Worm (Caenorhabditis elegans) whole organism, L2 larva: Measurements from ENCODE around the gene F13D11.3.

Experiments
- C34F6.9 ChIP-seq: fragments of 150-350 bp; optimal IDR thresholded peaks from 2 replicates; lab custom pipeline; 2014; ENCODE audit warnings: missing biosample characterization, missing genetic modification characterization
- F13H6.1 ChIP-seq: sonication (generic microtip); optimal IDR thresholded peaks from 2 replicates; lab custom pipeline; 2016; ENCODE audit warnings: missing genetic modification characterization, missing compliant biosample characterization
- R02D3.7 ChIP-seq: fragments of 150-350 bp; optimal IDR thresholded peaks from 2 replicates; lab custom pipeline; 2014; ENCODE audit warnings: missing biosample characterization, missing genetic modification characterization
- Y55F3AM.14 ChIP-seq: fragments of 200-800 bp; sonication (Bioruptor generic); optimal IDR thresholded peaks from 2 replicates; lab custom pipeline; 2018; ENCODE audit warnings: mild to moderate bottlenecking, missing genetic modification characterization, missing compliant biosample characterization
- ZK546.5 ChIP-seq: sonication (generic microtip); optimal IDR thresholded peaks from 2 replicates; lab custom pipeline; 2017; ENCODE audit warnings: missing biosample characterization, missing genetic modification characterization
- alr-1 ChIP-seq: fragments of 150-350 bp; optimal IDR thresholded peaks from 2 replicates; lab custom pipeline; 2014; ENCODE audit warnings: missing biosample characterization, missing genetic modification characterization
- aly-2 ChIP-seq: fragments of 150-350 bp; optimal IDR thresholded peaks from 2 replicates; lab custom pipeline; 2014; ENCODE audit warnings: missing biosample characterization, missing genetic modification characterization
- ama-1 ChIP-seq: fragments of 150-350 bp; optimal IDR thresholded peaks from 2 replicates; lab custom pipeline; 2018; ENCODE audit warnings: inconsistent platforms
- blmp-1 ChIP-seq: sonication (generic microtip); optimal IDR thresholded peaks from 2 replicates; lab custom pipeline; 2017; ENCODE audit warnings: missing genetic modification characterization, mild to moderate bottlenecking, missing compliant biosample characterization, antibody characterized with exemption, moderate library complexity; ENCODE audit not compliant: insufficient read depth
- ceh-16 ChIP-seq: fragments of 150-350 bp; optimal IDR thresholded peaks from 2 replicates; lab custom pipeline; 2014; ENCODE audit warnings: missing biosample characterization, missing genetic modification characterization
- ceh-82 ChIP-seq: fragments of 150-350 bp; optimal IDR thresholded peaks from 2 replicates; lab custom pipeline; 2014; ENCODE audit warnings: missing biosample characterization, missing genetic modification characterization
- crh-2 ChIP-seq: sonication (generic microtip); optimal IDR thresholded peaks from 2 replicates; lab custom pipeline; 2017; ENCODE audit warnings: missing biosample characterization, missing genetic modification characterization
- dmd-4 ChIP-seq: sonication (generic microtip); optimal IDR thresholded peaks from 2 replicates; lab custom pipeline; 2017; ENCODE audit warnings: missing biosample characterization, missing genetic modification characterization
- egl-27 ChIP-seq: sonication (generic microtip); optimal IDR thresholded peaks from 3 replicates; lab custom pipeline; 2017; ENCODE audit warnings: missing biosample characterization, missing genetic modification reagents, missing genetic modification characterization
- elt-1 ChIP-seq: fragments of 150-350 bp; optimal IDR thresholded peaks from 2 replicates; lab custom pipeline; 2014; ENCODE audit warnings: missing biosample characterization, missing genetic modification characterization
- elt-3 ChIP-seq: sonication (generic microtip); optimal IDR thresholded peaks from 2 replicates; lab custom pipeline; 2017; ENCODE audit warnings: missing biosample characterization, missing genetic modification characterization
- fos-1 ChIP-seq: fragments of 150-350 bp; optimal IDR thresholded peaks from 2 replicates; lab custom pipeline; 2014; ENCODE audit warnings: missing biosample characterization, missing genetic modification characterization
- gmeb-1 ChIP-seq: fragments of 150-350 bp; optimal IDR thresholded peaks from 2 replicates; lab custom pipeline; 2014; ENCODE audit warnings: missing biosample characterization, missing genetic modification characterization
- lin-11 ChIP-seq: fragments of 150-350 bp; sonication (generic microtip); optimal IDR thresholded peaks from 2 replicates; lab custom pipeline; 2014; ENCODE audit warnings: missing biosample characterization, missing genetic modification characterization, inconsistent platforms, mixed read lengths
- lin-13 ChIP-seq: fragments of 150-350 bp; optimal IDR thresholded peaks from 2 replicates; lab custom pipeline; 2014; ENCODE audit warnings: missing biosample characterization, missing genetic modification reagents, missing genetic modification characterization
- lin-39 ChIP-seq: fragments of 150-350 bp; optimal IDR thresholded peaks from 2 replicates; lab custom pipeline; 2014; ENCODE audit warnings: missing biosample characterization, missing genetic modification reagents, missing genetic modification characterization
- lsy-2 ChIP-seq, 2 experiments: fragments of 150-350 bp in 1 of 2; sonication (generic microtip) in 1 of 2; optimal IDR thresholded peaks; 2 replicates each; lab custom pipeline; 2014 to 2017; ENCODE audit warnings: missing biosample characterization in 2 of 2, missing genetic modification characterization in 2 of 2
- mab-5 ChIP-seq: fragments of 150-350 bp; optimal IDR thresholded peaks from 2 replicates; lab custom pipeline; 2014; ENCODE audit warnings: missing biosample characterization, missing genetic modification characterization
- mbf-1 ChIP-seq: sonication (generic microtip); optimal IDR thresholded peaks from 2 replicates; lab custom pipeline; 2017; ENCODE audit warnings: missing biosample characterization, missing genetic modification characterization
- mdl-1 ChIP-seq, 2 experiments: fragments of 150-350 bp in 1 of 2; sonication (generic microtip) in 1 of 2; optimal IDR thresholded peaks; 2 replicates each; lab custom pipeline; 2017; ENCODE audit warnings: missing biosample characterization in 2 of 2, missing genetic modification characterization in 2 of 2
- nhr-12 ChIP-seq: fragments of 150-350 bp; optimal IDR thresholded peaks from 2 replicates; lab custom pipeline; 2014; ENCODE audit warnings: missing biosample characterization, missing genetic modification characterization
- nhr-129 ChIP-seq: fragments of 150-350 bp; optimal IDR thresholded peaks from 2 replicates; lab custom pipeline; 2014; ENCODE audit warnings: missing biosample characterization, missing genetic modification characterization
- nhr-21 ChIP-seq: fragments of 150-350 bp; optimal IDR thresholded peaks from 2 replicates; lab custom pipeline; 2014; ENCODE audit warnings: missing biosample characterization, missing genetic modification characterization
- nhr-23 ChIP-seq: fragments of 150-350 bp; optimal IDR thresholded peaks from 2 replicates; lab custom pipeline; 2014; ENCODE audit warnings: missing biosample characterization, missing genetic modification reagents, missing genetic modification characterization
- nhr-237 ChIP-seq: fragments of 150-350 bp; optimal IDR thresholded peaks from 2 replicates; lab custom pipeline; 2014; ENCODE audit warnings: missing biosample characterization, missing genetic modification characterization
- nhr-25 ChIP-seq: fragments of 150-350 bp; sonication (generic microtip); optimal IDR thresholded peaks from 3 replicates; lab custom pipeline; 2014; ENCODE audit warnings: missing biosample characterization, missing genetic modification characterization
- nhr-6 ChIP-seq: fragments of 150-350 bp; optimal IDR thresholded peaks from 2 replicates; lab custom pipeline; 2014; ENCODE audit warnings: missing biosample characterization, missing genetic modification characterization
- nhr-77 ChIP-seq: fragments of 150-350 bp; optimal IDR thresholded peaks from 2 replicates; lab custom pipeline; 2014; ENCODE audit warnings: missing biosample characterization, missing genetic modification characterization
- sem-4 ChIP-seq: fragments of 150-350 bp; optimal IDR thresholded peaks from 2 replicates; lab custom pipeline; 2014; ENCODE audit warnings: missing biosample characterization, missing genetic modification reagents, missing genetic modification characterization
- skn-1 ChIP-seq: sonication (generic microtip); optimal IDR thresholded peaks from 2 replicates; lab custom pipeline; 2017; ENCODE audit warnings: missing biosample characterization, missing genetic modification characterization
- sma-3 ChIP-seq: sonication (generic microtip); optimal IDR thresholded peaks from 2 replicates; lab custom pipeline; 2016; ENCODE audit warnings: missing genetic modification reagents, missing genetic modification characterization, missing compliant biosample characterization
- sma-9 ChIP-seq, 2 experiments: fragments of 150-350 bp in 1 of 2; sonication (generic microtip) in 1 of 2; optimal IDR thresholded peaks; 2 replicates each; lab custom pipeline; 2014 to 2016; ENCODE audit warnings: missing genetic modification characterization in 2 of 2, mild to moderate bottlenecking in 1 of 2, missing biosample characterization in 1 of 2, missing compliant biosample characterization in 1 of 2, missing genetic modification reagents in 1 of 2, moderate library complexity in 1 of 2
- snpc-4 ChIP-seq: fragments of 150-350 bp; optimal IDR thresholded peaks from 2 replicates; lab custom pipeline; 2014; ENCODE audit warnings: missing biosample characterization, missing genetic modification characterization
- unc-39 ChIP-seq: fragments of 150-350 bp; optimal IDR thresholded peaks from 2 replicates; lab custom pipeline; 2014; ENCODE audit warnings: missing biosample characterization, missing genetic modification characterization
- unc-55 ChIP-seq: fragments of 150-350 bp; sonication (generic microtip); optimal IDR thresholded peaks from 3 replicates; lab custom pipeline; 2014; ENCODE audit warnings: missing biosample characterization, missing genetic modification reagents, missing genetic modification characterization
- ztf-1 ChIP-seq: fragments of 200-800 bp; sonication (Bioruptor generic); conservative IDR thresholded peaks from 2 replicates; pipeline ENCODE4 v1.3.6; 2022; ENCODE audit warnings: missing genetic modification characterization, missing compliant biosample characterization
- ztf-11 ChIP-seq: sonication (generic microtip); optimal IDR thresholded peaks from 2 replicates; lab custom pipeline; 2017; ENCODE audit warnings: missing biosample characterization, missing genetic modification characterization
- ztf-4 ChIP-seq: fragments of 150-350 bp; optimal IDR thresholded peaks from 2 replicates; lab custom pipeline; 2014; ENCODE audit warnings: missing biosample characterization, missing genetic modification characterization

F13D11.3 gene

ce11 chrX:5810677-5811076 is 5.0 kb upstream of the F13D11.3 start:
- no peak for TF ChIP-seq R02D3.7 (tag; lab: Kevin White, UChicago)
- peak; percentile 8 for TF ChIP-seq nhr-21 (tag; lab: Kevin White, UChicago)
- peak; percentile 46 for TF ChIP-seq egl-27
- TF ChIP-seq ama-1 (lab: Kevin White, UChicago) = no peak
- no peak for TF ChIP-seq nhr-129
- TF ChIP-seq sma-9 (GFP tag; optimal IDR thresholded peaks at IDR 0.05; lab: Kevin White, UChicago) = peak; percentile 44
- no peak for TF ChIP-seq sma-9 (tag; optimal IDR thresholded peaks at IDR 0.05; lab: Kevin White, UChicago)
- TF ChIP-seq nhr-25 = peak; percentile 86
- peak; percentile 44 for TF ChIP-seq sma-3 (GFP tag; lab: Kevin White, UChicago)
- TF ChIP-seq ceh-16 (tag; lab: Kevin White, UChicago) = peak; percentile 48
- TF ChIP-seq blmp-1 (tag; lab: Kevin White, UChicago) = peak; percentile 54
- no peak for TF ChIP-seq C34F6.9 (tag; lab: Kevin White, UChicago)
- TF ChIP-seq nhr-6 (tag; lab: Kevin White, UChicago) = no peak
- TF ChIP-seq ceh-82 = no peak
- TF ChIP-seq elt-1 (tag; lab: Kevin White, UChicago) = no peak
- peak; percentile 6 for TF ChIP-seq lin-13 (GFP tag; lab: Kevin White, UChicago)
- TF ChIP-seq mbf-1 (tag; lab: Kevin White, UChicago) = no peak
- TF ChIP-seq ZK546.5 (tag; lab: Kevin White, UChicago) = no peak
- TF ChIP-seq crh-2 = peak; percentile 38
- TF ChIP-seq lin-39 = no peak
- TF ChIP-seq lsy-2 (tag; optimal IDR thresholded peaks at IDR 0.05; lab: Kevin White, UChicago) = peak in 1 of 2 experiments; percentile 14
- no peak for TF ChIP-seq unc-55 (GFP tag; lab: Kevin White, UChicago)
- TF ChIP-seq fos-1 (tag; lab: Kevin White, UChicago) = peak; percentile 29

DNA sequence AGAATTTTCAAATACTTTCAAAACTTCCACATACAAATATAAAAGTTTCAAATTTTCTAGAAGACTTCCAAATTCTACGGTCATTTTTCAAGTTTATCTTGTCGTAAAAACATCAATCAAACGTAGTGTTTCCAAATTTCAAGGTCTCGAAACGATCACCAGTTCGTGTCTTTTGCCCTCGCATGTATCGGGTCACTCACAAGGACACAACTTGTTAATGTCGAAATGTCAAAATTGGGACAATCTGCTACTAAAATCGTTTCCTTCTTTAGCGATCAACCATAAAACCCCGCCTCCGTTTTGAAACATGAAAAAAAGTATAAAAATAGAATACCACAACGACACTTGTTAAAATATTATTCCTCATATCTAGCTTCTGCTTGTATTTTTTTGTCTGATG is 2.2 kb downstream of the F13D11.3 start:
- TF ChIP-seq F13H6.1 (tag; lab: Kevin White, UChicago) (peak; percentile 19), fos-1 (tag; lab: Kevin White, UChicago) (no peak), mbf-1 (tag; lab: Kevin White, UChicago) (no peak), sem-4 (tag; lab: Kevin White, UChicago) (peak; percentile 5), ceh-16 (tag; lab: Kevin White, UChicago) (peak; percentile 32), nhr-25 (peak; percentile 90), skn-1 (no peak), nhr-6 (tag; lab: Kevin White, UChicago) (peak; percentile 25), C34F6.9 (tag; lab: Kevin White, UChicago) (peak; percentile 11)

ce11 chrX:5802582-5802981 is 3.1 kb downstream of the F13D11.3 start:
- TF ChIP-seq mab-5 (tag; lab: Kevin White, UChicago) (no peak), ztf-1 (GFP tag; lab: Robert Waterston, UW) (no peak), nhr-77 (tag; lab: Kevin White, UChicago) (no peak), lsy-2 (tag; optimal IDR thresholded peaks at IDR 0.05; lab: Kevin White, UChicago) (no peak)

- TF ChIP-seq lin-13 (GFP tag; lab: Kevin White, UChicago) (peak; percentile 86), nhr-25 (peak; percentile 87), nhr-21 (tag; lab: Kevin White, UChicago) (peak; percentile 91), ztf-1 (GFP tag; lab: Robert Waterston, UW) (no peak), nhr-12 (peak; percentile 54), mbf-1 (tag; lab: Kevin White, UChicago) (no peak), sma-9 (GFP tag; optimal IDR thresholded peaks at IDR 0.05; lab: Kevin White, UChicago) (peak; percentile 89), sma-9 (tag; optimal IDR thresholded peaks at IDR 0.05; lab: Kevin White, UChicago) (no peak), nhr-23 (tag; lab: Kevin White, UChicago) (no peak), mdl-1 (tag; optimal IDR thresholded peaks at IDR 0.05; lab: Kevin White, UChicago) (peak; percentile 15 to 75), elt-3 (no peak), ama-1 (lab: Kevin White, UChicago) (peak; percentile 5), snpc-4 (tag; lab: Kevin White, UChicago) (no peak), fos-1 (tag; lab: Kevin White, UChicago) (peak; percentile 66), aly-2 (tag; lab: Kevin White, UChicago) (no peak), Y55F3AM.14 (GFP tag; lab: Kevin White, UChicago) (peak; percentile 83), sem-4 (tag; lab: Kevin White, UChicago) (peak; percentile 88), mab-5 (tag; lab: Kevin White, UChicago) (peak; percentile 61), ztf-11 (tag; lab: Kevin White, UChicago) (peak; percentile 60), alr-1 (no peak), nhr-129 (peak; percentile 95), lin-39 (peak; percentile 45), sma-3 (GFP tag; lab: Kevin White, UChicago) (peak; percentile 81), gmeb-1 (tag; lab: Kevin White, UChicago) (peak; percentile 69), unc-55 (GFP tag; lab: Kevin White, UChicago) (peak; percentile 82), ztf-4 (tag; lab: Kevin White, UChicago) (peak; percentile 90), lsy-2 (tag; optimal IDR thresholded peaks at IDR 0.05; lab: Kevin White, UChicago) (peak; percentile 75 to 87), lin-11 (tag; lab: Kevin White, UChicago) (peak; percentile 22), unc-39 (tag; lab: Kevin White, UChicago) (no peak), nhr-77 (tag; lab: Kevin White, UChicago) (no peak), elt-1 (tag; lab: Kevin White, UChicago) (no peak), blmp-1 (tag; lab: Kevin White, UChicago) (peak; percentile 33), R02D3.7 (tag; lab: Kevin White, UChicago) (no peak), dmd-4 (tag; lab: Kevin White, UChicago) (no peak), ceh-82 (peak; percentile 72), nhr-237 (peak; percentile 23), ZK546.5 (tag; lab: Kevin White, UChicago) (no peak)
Observed at ce11 chrX:5801156-5801592, 4.5 kb downstream of the F13D11.3 start.
